Fruit fly (Drosophila melanogaster) whole organism, embryonic: ENCODE data around the gene CG3625.

Experiments used
- Atf6 ChIP-seq: fragments of 200-800 bp; sonication (Bioruptor generic); IDR thresholded peaks from 2 replicates; pipeline ENCODE4 v1.3.6; 2022; ENCODE audit warnings: missing biosample characterization, missing genetic modification characterization
- CG10267 ChIP-seq: fragments of 200-800 bp; sonication (Bioruptor generic); optimal IDR thresholded peaks from 2 replicates; lab custom pipeline; 2018; ENCODE audit warnings: missing biosample characterization, mild to moderate bottlenecking, missing genetic modification characterization, moderate library complexity
- CG10274 ChIP-seq: fragments of 200-800 bp; sonication (Bioruptor generic); optimal IDR thresholded peaks from 3 replicates; lab custom pipeline; 2017; ENCODE audit warnings: missing biosample characterization, mild to moderate bottlenecking, missing genetic modification characterization
- CG10543 ChIP-seq: fragments of 200-800 bp; sonication (Bioruptor generic); optimal IDR thresholded peaks from 3 replicates; lab custom pipeline; 2017; ENCODE audit warnings: missing biosample characterization, mild to moderate bottlenecking, missing genetic modification characterization, moderate library complexity
- CG11696 ChIP-seq: fragments of 200-800 bp; sonication (Bioruptor generic); IDR thresholded peaks from 2 replicates; pipeline ENCODE4 v1.3.6; 2022; ENCODE audit warnings: missing biosample characterization, missing genetic modification characterization
- CG12071 ChIP-seq: fragments of 200-800 bp; sonication (Bioruptor generic); optimal IDR thresholded peaks from 3 replicates; lab custom pipeline; 2018; ENCODE audit warnings: missing biosample characterization, mild to moderate bottlenecking, missing genetic modification characterization
- CG12219 ChIP-seq: fragments of 200-800 bp; sonication (Bioruptor generic); optimal IDR thresholded peaks from 3 replicates; lab custom pipeline; 2018; ENCODE audit warnings: missing biosample characterization, mild to moderate bottlenecking, missing genetic modification characterization
- CG12299 ChIP-seq: fragments of 200-800 bp; sonication (Bioruptor generic); optimal IDR thresholded peaks from 2 replicates; lab custom pipeline; 2018; ENCODE audit warnings: missing biosample characterization, mild to moderate bottlenecking, missing genetic modification characterization
- CG12391 ChIP-seq: fragments of 200-800 bp; sonication (Bioruptor generic); optimal IDR thresholded peaks from 3 replicates; lab custom pipeline; 2018; ENCODE audit warnings: missing biosample characterization, mild to moderate bottlenecking, missing genetic modification characterization, moderate library complexity
- CG14441 ChIP-seq: fragments of 200-800 bp; sonication (Bioruptor generic); IDR thresholded peaks from 2 replicates; pipeline ENCODE4 v1.3.6; 2022; ENCODE audit warnings: missing biosample characterization, missing genetic modification characterization
- CG14860 ChIP-seq: fragments of 200-800 bp; sonication (Bioruptor generic); IDR thresholded peaks from 3 replicates; pipeline ENCODE4 v1.3.6; 2022; ENCODE audit warnings: missing biosample characterization, missing genetic modification characterization; ENCODE audit not compliant: partially characterized antibody
- CG15011 ChIP-seq: fragments of 200-800 bp; sonication (Bioruptor generic); optimal IDR thresholded peaks from 3 replicates; lab custom pipeline; 2018; ENCODE audit warnings: missing biosample characterization, mild to moderate bottlenecking, missing genetic modification characterization
- CG17361 ChIP-seq: fragments of 200-800 bp; sonication (Bioruptor generic); IDR thresholded peaks from 3 replicates; pipeline ENCODE4 v1.3.6; 2022; ENCODE audit warnings: missing biosample characterization, missing genetic modification characterization
- CG18011 ChIP-seq: fragments of 200-800 bp; sonication (Bioruptor generic); optimal IDR thresholded peaks from 2 replicates; lab custom pipeline; 2017; ENCODE audit warnings: missing biosample characterization, missing genetic modification characterization, mild to moderate bottlenecking, moderate library complexity, missing genotype
- CG18262 ChIP-seq: fragments of 200-800 bp; optimal IDR thresholded peaks from 3 replicates; lab custom pipeline; 2019; ENCODE audit warnings: missing biosample characterization, mild to moderate bottlenecking, missing genetic modification characterization, moderate library complexity
- CG18599 ChIP-seq: fragments of 200-800 bp; sonication (Bioruptor generic); optimal IDR thresholded peaks from 3 replicates; lab custom pipeline; 2017; ENCODE audit warnings: missing biosample characterization, missing genetic modification characterization, mild to moderate bottlenecking, moderate library complexity, missing genetic modification reagents
- CG2889 ChIP-seq: fragments of 200-800 bp; sonication (Bioruptor generic); IDR thresholded peaks from 3 replicates; pipeline ENCODE4 v1.3.6; 2022; ENCODE audit warnings: missing biosample characterization, missing genetic modification characterization
- CG3065 ChIP-seq: fragments of 200-800 bp; sonication (Bioruptor generic); optimal IDR thresholded peaks from 2 replicates; lab custom pipeline; 2016; ENCODE audit warnings: missing biosample characterization, missing genetic modification characterization
- CG3281 ChIP-seq: fragments of 200-800 bp; sonication (Bioruptor generic); optimal IDR thresholded peaks from 3 replicates; lab custom pipeline; 2017; ENCODE audit warnings: missing biosample characterization, mild to moderate bottlenecking, missing genetic modification characterization
- CG3407 ChIP-seq: fragments of 200-800 bp; sonication (Bioruptor generic); optimal IDR thresholded peaks from 2 replicates; lab custom pipeline; 2018; ENCODE audit warnings: missing biosample characterization, mild to moderate bottlenecking, missing genetic modification characterization
- CG3726 ChIP-seq: fragments of 200-800 bp; sonication (Bioruptor generic); IDR thresholded peaks from 3 replicates; pipeline ENCODE4, ENCODE4 v1.3.6; 2022; ENCODE audit warnings: missing biosample characterization, missing genetic modification characterization
- CG42726 ChIP-seq: fragments of 200-800 bp; sonication (Bioruptor generic); IDR thresholded peaks from 2 replicates; pipeline ENCODE4 v1.3.6; 2022; ENCODE audit warnings: missing biosample characterization, missing genetic modification characterization; ENCODE audit not compliant: partially characterized antibody
- CG4404 ChIP-seq: fragments of 200-800 bp; sonication (Bioruptor generic); IDR thresholded peaks from 2 replicates; pipeline ENCODE4 v1.3.6; 2022; ENCODE audit warnings: missing biosample characterization, missing genetic modification characterization
- CG4617 ChIP-seq: fragments of 200-800 bp; sonication (Bioruptor generic); optimal IDR thresholded peaks from 3 replicates; lab custom pipeline; 2016; ENCODE audit warnings: missing biosample characterization, missing genetic modification characterization, borderline replicate concordance
- CG4730 ChIP-seq: fragments of 200-800 bp; sonication (Bioruptor generic); IDR thresholded peaks from 2 replicates; pipeline ENCODE4 v1.3.6; 2022; ENCODE audit warnings: missing biosample characterization, missing genetic modification characterization
- CG4820 ChIP-seq: fragments of 200-800 bp; sonication (Bioruptor generic); optimal IDR thresholded peaks from 3 replicates; lab custom pipeline; 2016; ENCODE audit warnings: missing biosample characterization, missing genetic modification characterization
- CG6765 ChIP-seq: fragments of 200-800 bp; sonication (Bioruptor generic); optimal IDR thresholded peaks from 3 replicates; lab custom pipeline; 2017; ENCODE audit warnings: missing biosample characterization, mild to moderate bottlenecking, missing genetic modification characterization
- CG9876 ChIP-seq: fragments of 200-800 bp; sonication (Bioruptor generic); optimal IDR thresholded peaks from 2 replicates; lab custom pipeline; 2016; ENCODE audit warnings: missing biosample characterization, missing genetic modification characterization
- CG9932 ChIP-seq: fragments of 200-800 bp; sonication (Bioruptor generic); IDR thresholded peaks from 2 replicates; pipeline ENCODE4 v1.3.6; 2022; ENCODE audit warnings: missing biosample characterization, missing genetic modification characterization
- E2f1 ChIP-seq: fragments of 200-800 bp; sonication (Bioruptor generic); IDR thresholded peaks from 2 replicates; pipeline ENCODE4 v1.3.6; 2022; ENCODE audit warnings: missing biosample characterization, missing genetic modification characterization
- Ets97D ChIP-seq: fragments of 200-800 bp; sonication (Bioruptor generic); optimal IDR thresholded peaks from 3 replicates; lab custom pipeline; 2016; ENCODE audit warnings: missing biosample characterization, missing genetic modification characterization
- GATAe ChIP-seq: fragments of 200-800 bp; sonication (Bioruptor generic); conservative IDR thresholded peaks from 2 replicates; pipeline ENCODE4 v1.3.6; 2022; ENCODE audit warnings: missing biosample characterization, missing genetic modification characterization
- Hr78 ChIP-seq, 2 experiments: fragments of 200-800 bp in 1 of 2; fragments of >200 bp in 1 of 2; sonication (Bioruptor generic) in 1 of 2; optimal IDR thresholded peaks; 2 replicates each; lab custom pipeline; 2017 to 2019; ENCODE audit warnings: missing biosample characterization in 2 of 2, missing genetic modification characterization in 2 of 2, mild to moderate bottlenecking in 1 of 2, moderate library complexity in 1 of 2
- Lhr ChIP-seq: fragments of 200-800 bp; sonication (Bioruptor generic); optimal IDR thresholded peaks from 3 replicates; lab custom pipeline; 2017; ENCODE audit warnings: mild to moderate bottlenecking, missing biosample characterization, missing genetic modification reagents, missing genetic modification characterization
- Med ChIP-seq: fragments of 200-800 bp; sonication (Bioruptor generic); peaks from one replicate; lab custom pipeline; 2016; ENCODE audit warnings: missing biosample characterization, missing genetic modification characterization, mild to moderate bottlenecking, inconsistent platforms, moderate library complexity
- Nf-YC ChIP-seq: fragments of 200-800 bp; optimal IDR thresholded peaks from 3 replicates; lab custom pipeline; 2019; ENCODE audit warnings: missing biosample characterization, mild to moderate bottlenecking, missing genetic modification characterization, moderate library complexity
- Ptx1 ChIP-seq: fragments of 200-800 bp; sonication (Bioruptor generic); IDR thresholded peaks from 2 replicates; pipeline ENCODE4 v1.3.6; 2022; ENCODE audit warnings: missing biosample characterization, missing genetic modification characterization
- Ravus ChIP-seq: fragments of 200-800 bp; sonication (Bioruptor generic); IDR thresholded peaks from 2 replicates; pipeline ENCODE4 v1.3.6; 2022; ENCODE audit warnings: missing biosample characterization, missing genetic modification characterization
- Rfx ChIP-seq: fragments of 200-800 bp; sonication (Bioruptor generic); IDR thresholded peaks from 2 replicates; pipeline ENCODE4 v1.3.6; 2022; ENCODE audit warnings: missing biosample characterization, missing genetic modification characterization
- Sox100B ChIP-seq: fragments of 200-800 bp; sonication (Bioruptor generic); optimal IDR thresholded peaks from 3 replicates; lab custom pipeline; 2018; ENCODE audit warnings: missing biosample characterization, mild to moderate bottlenecking, missing genetic modification characterization
- dm ChIP-seq: fragments of 200-800 bp; sonication (Bioruptor generic); optimal IDR thresholded peaks from 3 replicates; lab custom pipeline; 2016; ENCODE audit warnings: missing biosample characterization, missing genetic modification characterization
- dysf ChIP-seq: fragments of 200-800 bp; sonication (Bioruptor generic); IDR thresholded peaks from 3 replicates; pipeline ENCODE4 v1.3.6; 2022; ENCODE audit warnings: missing biosample characterization, missing genetic modification characterization
- fd102C ChIP-seq: fragments of 200-800 bp; sonication (Bioruptor generic); optimal IDR thresholded peaks from 2 replicates; lab custom pipeline; 2018; ENCODE audit warnings: missing biosample characterization, mild to moderate bottlenecking, missing genetic modification characterization, moderate library complexity
- gcm2 ChIP-seq: fragments of 200-800 bp; sonication (Bioruptor generic); optimal IDR thresholded peaks from 2 replicates; lab custom pipeline; 2016; ENCODE audit warnings: missing biosample characterization, missing genetic modification characterization
- lbe ChIP-seq: fragments of 200-800 bp; sonication (Bioruptor generic); optimal IDR thresholded peaks from 2 replicates; lab custom pipeline; 2016; ENCODE audit warnings: missing biosample characterization, mild to moderate bottlenecking, missing genetic modification characterization
- onecut ChIP-seq: fragments of 200-800 bp; sonication (Bioruptor generic); IDR thresholded peaks from 2 replicates; pipeline ENCODE4 v1.3.6; 2022; ENCODE audit warnings: missing biosample characterization, missing genetic modification characterization
- pfk ChIP-seq: fragments of 200-800 bp; sonication (Bioruptor generic); optimal IDR thresholded peaks from 2 replicates; lab custom pipeline; 2018; ENCODE audit warnings: missing biosample characterization, mild to moderate bottlenecking, missing genetic modification characterization, moderate library complexity
- pita ChIP-seq: fragments of 200-800 bp; sonication (Bioruptor generic); optimal IDR thresholded peaks from 2 replicates; lab custom pipeline; 2017; ENCODE audit warnings: missing biosample characterization, mild to moderate bottlenecking, missing genetic modification characterization
- pum ChIP-seq: fragments of 200-800 bp; sonication (Bioruptor generic); optimal IDR thresholded peaks from 2 replicates; lab custom pipeline; 2016; ENCODE audit warnings: missing biosample characterization, missing genetic modification characterization
- tap ChIP-seq: fragments of 200-800 bp; optimal IDR thresholded peaks from 3 replicates; lab custom pipeline; 2019; ENCODE audit warnings: missing biosample characterization, mild to moderate bottlenecking, missing genetic modification characterization, moderate library complexity
- ttk ChIP-seq: fragments of 200-800 bp; sonication (Bioruptor generic); IDR thresholded peaks from 2 replicates; pipeline ENCODE4 v2.1.2; 2022; ENCODE audit warnings: missing biosample characterization, missing genetic modification characterization
- zfh2 ChIP-seq: fragments of 200-800 bp; sonication (Bioruptor generic); optimal IDR thresholded peaks from 2 replicates; lab custom pipeline; 2016; ENCODE audit warnings: missing biosample characterization, missing genetic modification characterization

CG3625 gene

dm6 chr2L:298285-298644 is 6.7 kb upstream of the CG3625 start (continued):
- TF ChIP-seq pum: no peak
- TF ChIP-seq CG4617: no peak
- TF ChIP-seq zfh2: no peak
- TF ChIP-seq CG4404 (GFP tag; lab: Robert Waterston, UW): no peak
- TF ChIP-seq CG15011 (GFP tag; lab: Kevin White, UChicago): no peak
- TF ChIP-seq CG17361 (GFP tag; lab: Robert Waterston, UW): no peak
- no peak for TF ChIP-seq ttk
- TF ChIP-seq CG18599 (GFP tag; lab: Kevin White, UChicago): no peak
- no peak for TF ChIP-seq CG18262 (tag; lab: Kevin White, UChicago)
- TF ChIP-seq Ptx1 (GFP tag; lab: Robert Waterston, UW): no peak
- no peak for TF ChIP-seq CG14860 (GFP tag; lab: Robert Waterston, UW)
- TF ChIP-seq CG9876 (GFP tag; lab: Kevin White, UChicago): no peak
- peak; percentile 39; the same call in 1 of the 2 replicates for TF ChIP-seq Rfx (GFP tag; lab: Robert Waterston, UW)
- no peak for TF ChIP-seq Sox100B
- TF ChIP-seq Ravus (GFP tag; lab: Robert Waterston, UW): no peak
- TF ChIP-seq pita (GFP tag; lab: Kevin White, UChicago): no peak
- TF ChIP-seq CG10274: no peak
- TF ChIP-seq CG10543 (GFP tag; lab: Kevin White, UChicago): peak; percentile 63
- TF ChIP-seq dm (GFP tag; lab: Kevin White, UChicago): no peak
- no peak for TF ChIP-seq E2f1 (GFP tag; lab: Robert Waterston, UW)
- TF ChIP-seq CG11696 (GFP tag; lab: Robert Waterston, UW): no peak
- TF ChIP-seq CG12299 (tag; lab: Kevin White, UChicago): no peak
- TF ChIP-seq CG4820 (GFP tag; lab: Kevin White, UChicago): no peak
- TF ChIP-seq CG12071 (GFP tag; lab: Kevin White, UChicago): no peak
- TF ChIP-seq CG3726 (GFP tag; lab: Robert Waterston, UW): no peak
- no peak for TF ChIP-seq CG2889 (GFP tag; lab: Robert Waterston, UW)
- no peak for TF ChIP-seq Ets97D (GFP tag; lab: Kevin White, UChicago)
- TF ChIP-seq CG9932 (GFP tag; lab: Robert Waterston, UW): no peak
- TF ChIP-seq Hr78 (GFP tag; optimal IDR thresholded peaks at IDR 0.05; lab: Kevin White, UChicago): no peak
- TF ChIP-seq CG3407 (GFP tag; lab: Kevin White, UChicago): no peak
- TF ChIP-seq lbe: no peak
- TF ChIP-seq onecut: no peak
- TF ChIP-seq fd102C (GFP tag; lab: Kevin White, UChicago): no peak
- TF ChIP-seq Lhr (GFP tag; lab: Kevin White, UChicago): no peak
- no peak for TF ChIP-seq Nf-YC (tag; lab: Kevin White, UChicago)
- no peak for TF ChIP-seq CG12391 (tag; lab: Kevin White, UChicago)
- TF ChIP-seq CG14441 (GFP tag; lab: Robert Waterston, UW): no peak
- no peak for TF ChIP-seq tap (tag; lab: Kevin White, UChicago)
- TF ChIP-seq CG4730 (GFP tag; lab: Robert Waterston, UW): no peak
- no peak for TF ChIP-seq dysf
- peak; percentile 4 for TF ChIP-seq CG3281 (GFP tag; lab: Kevin White, UChicago)
- TF ChIP-seq gcm2 (GFP tag; lab: Kevin White, UChicago): no peak
- no peak for TF ChIP-seq CG10267 (tag; lab: Kevin White, UChicago)
- no peak for TF ChIP-seq CG6765
- no peak for TF ChIP-seq CG42726 (GFP tag; lab: Robert Waterston, UW)
- no peak for TF ChIP-seq CG3065 (GFP tag; lab: Kevin White, UChicago)
- no peak for TF ChIP-seq GATAe (GFP tag; lab: Robert Waterston, UW)
- peak; percentile 30 for TF ChIP-seq Med (GFP tag; lab: Kevin White, UChicago)
- TF ChIP-seq CG12219 (GFP tag; lab: Kevin White, UChicago): no peak
- no peak for TF ChIP-seq CG18011
- no peak for TF ChIP-seq Atf6 (GFP tag; lab: Robert Waterston, UW)
- TF ChIP-seq pfk (GFP tag; lab: Kevin White, UChicago): peak; percentile 9
